Worm (Caenorhabditis elegans) whole organism, late embryonic: ENCODE results near the gene T05A7.11.

Experiments used
- C08G9.2 ChIP-seq: sonication (generic microtip); optimal IDR thresholded peaks from 2 replicates; lab custom pipeline; 2016; ENCODE audit warnings: mild to moderate bottlenecking, missing genetic modification characterization, moderate library complexity, missing compliant biosample characterization
- ceh-30 ChIP-seq: fragments of 150-350 bp; optimal IDR thresholded peaks from 2 replicates; lab custom pipeline; 2014; ENCODE audit warnings: missing biosample characterization, missing genetic modification characterization
- dmd-4 ChIP-seq: sonication (generic microtip); optimal IDR thresholded peaks from 2 replicates; lab custom pipeline; 2016; ENCODE audit warnings: borderline replicate concordance, missing genetic modification characterization, missing compliant biosample characterization
- dve-1 ChIP-seq: sonication (generic microtip); optimal IDR thresholded peaks from 2 replicates; lab custom pipeline; 2017; ENCODE audit warnings: antibody characterized with exemption, mild to moderate bottlenecking, missing genetic modification characterization, missing compliant biosample characterization
- hlh-30 ChIP-seq: sonication (generic microtip); optimal IDR thresholded peaks from 2 replicates; lab custom pipeline; 2017; ENCODE audit warnings: antibody characterized with exemption, missing genetic modification characterization, missing compliant biosample characterization; ENCODE audit not compliant: insufficient read depth
- pax-1 ChIP-seq: fragments of 150-350 bp; optimal IDR thresholded peaks from 2 replicates; lab custom pipeline; 2014; ENCODE audit warnings: missing biosample characterization, missing genetic modification characterization
- pha-4 ChIP-seq: fragments of 150-350 bp; optimal IDR thresholded peaks from 2 replicates; lab custom pipeline; 2018; ENCODE audit warnings: missing biosample characterization, missing genetic modification reagents, missing genetic modification characterization
- zip-5 ChIP-seq: sonication (generic microtip); optimal IDR thresholded peaks from 2 replicates; lab custom pipeline; 2016; ENCODE audit warnings: missing genetic modification characterization, missing compliant biosample characterization

DNA sequence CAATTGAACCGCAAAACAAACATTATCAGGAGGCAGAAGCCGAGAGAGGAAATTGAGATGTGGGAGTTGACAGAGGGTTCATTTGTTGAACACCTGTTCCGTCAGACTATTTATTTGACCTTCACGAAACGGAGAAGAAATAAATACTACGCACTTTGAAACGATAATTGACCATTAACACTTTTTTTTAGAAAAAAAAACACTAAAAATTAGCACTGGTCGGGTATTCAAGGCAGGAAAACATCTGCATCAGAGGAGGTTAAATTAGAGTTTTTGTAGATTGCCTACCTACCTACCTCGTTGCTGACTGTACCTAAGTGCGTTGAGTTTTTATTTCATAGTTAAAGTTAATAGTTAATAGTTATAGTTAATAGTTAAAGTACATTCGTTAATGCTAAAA lies 15.2 kb downstream of the T05A7.11 start:
- TF ChIP-seq hlh-30 (no peak), pha-4 (tag; lab: Kevin White, UChicago) (no peak), zip-5 (tag; lab: Kevin White, UChicago) (no peak), ceh-30 (no peak), pax-1 (peak; percentile 8), dmd-4 (no peak), dve-1 (no peak), C08G9.2 (no peak)
